Worm (Caenorhabditis elegans) whole organism, early embryonic: Measurements from ENCODE around the gene F35F10.14.

Source experiments
- B0310.2 ChIP-seq: sonication (generic microtip); optimal IDR thresholded peaks from 2 replicates; lab custom pipeline; 2016; ENCODE audit warnings: mild to moderate bottlenecking, missing genetic modification characterization, missing compliant biosample characterization
- F13C5.2 ChIP-seq: sonication (generic microtip); optimal IDR thresholded peaks from 2 replicates; lab custom pipeline; 2017; ENCODE audit warnings: mild to moderate bottlenecking, missing genetic modification characterization, inconsistent platforms, missing compliant biosample characterization
- ama-1 ChIP-seq: fragments of 150-350 bp; optimal IDR thresholded peaks from 2 replicates; lab custom pipeline; 2014
- ceh-13 ChIP-seq: fragments of 200-800 bp; sonication (Bioruptor generic); optimal IDR thresholded peaks from 2 replicates; lab custom pipeline; 2018; ENCODE audit warnings: mild to moderate bottlenecking, missing genetic modification characterization, missing compliant biosample characterization
- ets-7 ChIP-seq: sonication (generic microtip); optimal IDR thresholded peaks from 2 replicates; lab custom pipeline; 2016; ENCODE audit warnings: missing genotype, missing genetic modification characterization, missing compliant biosample characterization
- hmbx-1 ChIP-seq: sonication (generic microtip); optimal IDR thresholded peaks from 2 replicates; lab custom pipeline; 2016; ENCODE audit warnings: mild to moderate bottlenecking, missing genetic modification characterization, missing compliant biosample characterization
- pes-1 ChIP-seq: fragments of 200-800 bp; sonication (Bioruptor generic); IDR thresholded peaks from 2 replicates; pipeline ENCODE4 v1.3.6; 2022; ENCODE audit warnings: missing genetic modification reagents, missing genetic modification characterization, missing compliant biosample characterization

DNA sequence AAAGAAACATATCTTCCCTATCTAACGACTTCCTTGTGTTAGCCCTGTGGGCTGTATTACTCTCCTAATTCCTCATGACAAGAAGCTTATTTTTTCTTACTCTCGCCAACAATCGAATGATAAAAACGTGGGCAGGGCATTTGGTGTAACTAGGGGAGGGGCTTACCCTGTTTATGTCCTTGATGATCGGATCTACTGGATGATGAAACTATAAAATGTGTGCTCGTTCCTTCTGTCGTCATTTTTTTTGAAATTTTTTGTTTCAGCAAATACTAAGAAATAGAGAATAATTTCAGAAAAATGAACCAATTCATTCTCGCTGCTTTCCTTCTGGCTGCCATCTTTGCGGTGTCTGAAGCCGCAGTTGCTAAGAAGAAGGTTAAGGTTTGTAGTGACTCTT is 22.6 kb upstream of the F35F10.14 start, which contains the start of gene C17B7.3:
- TF ChIP-seq B0310.2 (tag; lab: Kevin White, UChicago) (no peak), F13C5.2 (no peak), ama-1 (lab: Kevin White, UChicago) (no peak), pes-1 (no peak), ceh-13 (GFP tag; lab: Kevin White, UChicago) (no peak), hmbx-1 (tag; lab: Kevin White, UChicago) (no peak), ets-7 (tag; lab: Kevin White, UChicago) (no peak)
